Worm (Caenorhabditis elegans) whole organism, L1 larva: Measurements from ENCODE around the gene T05C1.5.

ENCODE experiments used
- F16B12.6 ChIP-seq: fragments of 150-350 bp; optimal IDR thresholded peaks from 2 replicates; lab custom pipeline; 2014; ENCODE audit warnings: missing biosample characterization, missing genetic modification characterization
- aha-1 ChIP-seq: fragments of 150-350 bp; optimal IDR thresholded peaks from 2 replicates; lab custom pipeline; 2014; ENCODE audit warnings: missing biosample characterization, missing genetic modification characterization
- alr-1 ChIP-seq: fragments of 200-800 bp; sonication (Bioruptor generic); optimal IDR thresholded peaks from 2 replicates; lab custom pipeline; 2018; ENCODE audit warnings: borderline replicate concordance, mild to moderate bottlenecking, missing genetic modification characterization, missing compliant biosample characterization
- blmp-1 ChIP-seq: fragments of 150-350 bp; optimal IDR thresholded peaks from 2 replicates; lab custom pipeline; 2014; ENCODE audit warnings: missing biosample characterization, missing genetic modification characterization
- ceh-82 ChIP-seq, 3 experiments: fragments of 150-350 bp in 1 of 3; sonication (generic microtip) in 2 of 3; optimal IDR thresholded peaks; 2 replicates each; lab custom pipeline; 2014 to 2017; ENCODE audit warnings: missing biosample characterization in 3 of 3, missing genetic modification characterization in 3 of 3
- ceh-88 ChIP-seq: fragments of 200-800 bp; sonication (Bioruptor generic); IDR thresholded peaks from 2 replicates; pipeline ENCODE4 v1.3.6; 2022; ENCODE audit warnings: missing genetic modification characterization, missing compliant biosample characterization
- dsc-1 ChIP-seq: sonication (generic microtip); optimal IDR thresholded peaks from 2 replicates; lab custom pipeline; 2016; ENCODE audit warnings: mild to moderate bottlenecking, missing genetic modification characterization, missing compliant biosample characterization
- efl-1 ChIP-seq, 4 experiments: fragments of 150-350 bp; optimal IDR thresholded peaks in 3 of 4; peaks in 1 of 4; 1 replicate in 1 of 4; 2 replicates in 3 of 4; lab custom pipeline; 2014; ENCODE audit warnings: missing biosample characterization in 2 of 4, missing genetic modification characterization in 2 of 4, missing genetic modification reagents in 2 of 4
- egl-13 ChIP-seq: sonication (generic microtip); optimal IDR thresholded peaks from 2 replicates; lab custom pipeline; 2016; ENCODE audit warnings: missing genotype, missing genetic modification reagents, missing genetic modification characterization, missing compliant biosample characterization
- egl-27 ChIP-seq, 2 experiments: fragments of 150-350 bp in 1 of 2; sonication (generic microtip); optimal IDR thresholded peaks; 3 replicates each; lab custom pipeline; 2017 to 2018; ENCODE audit warnings: missing biosample characterization in 2 of 2, missing genetic modification characterization in 2 of 2, missing genetic modification reagents in 2 of 2
- elt-2 ChIP-seq: sonication (generic microtip); optimal IDR thresholded peaks from 2 replicates; lab custom pipeline; 2016; ENCODE audit warnings: missing genetic modification characterization, mild to moderate bottlenecking, inconsistent platforms, missing compliant biosample characterization, missing genetic modification reagents
- elt-3 ChIP-seq, 6 experiments: fragments of 150-350 bp in 1 of 6; sonication (generic microtip); optimal IDR thresholded peaks; 2 replicates each; lab custom pipeline; 2017 to 2018; ENCODE audit warnings: missing biosample characterization in 6 of 6, missing genetic modification characterization in 6 of 6, inconsistent platforms in 1 of 6
- ets-5 ChIP-seq: fragments of 200-800 bp; sonication (Bioruptor generic); IDR thresholded peaks from 2 replicates; pipeline ENCODE4 v1.3.6; 2022; ENCODE audit warnings: missing genetic modification characterization, missing compliant biosample characterization
- fkh-10 ChIP-seq: sonication (generic microtip); optimal IDR thresholded peaks from 2 replicates; lab custom pipeline; 2017; ENCODE audit warnings: missing biosample characterization, missing genetic modification reagents, missing genetic modification characterization
- fkh-4 ChIP-seq: sonication (generic microtip); optimal IDR thresholded peaks from 2 replicates; lab custom pipeline; 2016; ENCODE audit warnings: missing compliant biosample characterization, missing genetic modification characterization, borderline replicate concordance
- fkh-8 ChIP-seq: sonication (generic microtip); optimal IDR thresholded peaks from 2 replicates; lab custom pipeline; 2016; ENCODE audit warnings: mild to moderate bottlenecking, missing genetic modification characterization, missing compliant biosample characterization
- hpl-2 ChIP-seq: fragments of 150-350 bp; optimal IDR thresholded peaks from 2 replicates; lab custom pipeline; 2014; ENCODE audit warnings: missing biosample characterization, missing genetic modification reagents, missing genetic modification characterization
- lin-13 ChIP-seq: fragments of 150-350 bp; optimal IDR thresholded peaks from 2 replicates; lab custom pipeline; 2014; ENCODE audit warnings: missing biosample characterization, missing genetic modification reagents, missing genetic modification characterization
- lin-14 ChIP-seq: fragments of 200-800 bp; sonication (Bioruptor generic); optimal IDR thresholded peaks from 2 replicates; lab custom pipeline; 2018; ENCODE audit warnings: mild to moderate bottlenecking, missing genetic modification characterization, moderate library complexity, missing compliant biosample characterization
- lin-35 ChIP-seq, 2 experiments: fragments of 150-350 bp; optimal IDR thresholded peaks; 2 replicates each; lab custom pipeline; 2014; ENCODE audit warnings: missing biosample characterization in 2 of 2, missing genetic modification characterization in 2 of 2, missing genetic modification reagents in 2 of 2
- lin-39 ChIP-seq: fragments of 150-350 bp; optimal IDR thresholded peaks from 2 replicates; lab custom pipeline; 2014; ENCODE audit warnings: missing biosample characterization, missing genetic modification reagents, missing genetic modification characterization
- lsy-2 ChIP-seq, 2 experiments: fragments of 150-350 bp; optimal IDR thresholded peaks; 2 replicates each; lab custom pipeline; 2014; ENCODE audit warnings: missing biosample characterization in 2 of 2, missing genetic modification characterization in 2 of 2
- mab-9 ChIP-seq: fragments of 200-800 bp; sonication (Bioruptor generic); IDR thresholded peaks from 2 replicates; pipeline ENCODE4 v1.3.6; 2022; ENCODE audit warnings: missing genetic modification reagents, missing genetic modification characterization, missing compliant biosample characterization
- mef-2 ChIP-seq: fragments of 150-350 bp; optimal IDR thresholded peaks from 2 replicates; lab custom pipeline; 2014; ENCODE audit warnings: missing biosample characterization, missing genetic modification characterization
- nhr-19 ChIP-seq: fragments of 200-800 bp; sonication (Bioruptor generic); conservative IDR thresholded peaks from 2 replicates; pipeline ENCODE4 v1.3.6; 2022; ENCODE audit warnings: missing genetic modification characterization, missing compliant biosample characterization
- nhr-20 ChIP-seq: sonication (generic microtip); optimal IDR thresholded peaks from 2 replicates; lab custom pipeline; 2016; ENCODE audit warnings: mild to moderate bottlenecking, missing genetic modification characterization, missing compliant biosample characterization
- nhr-237 ChIP-seq: fragments of 150-350 bp; optimal IDR thresholded peaks from 2 replicates; lab custom pipeline; 2014; ENCODE audit warnings: missing biosample characterization, missing genetic modification characterization
- nhr-71 ChIP-seq: sonication (generic microtip); optimal IDR thresholded peaks from 2 replicates; lab custom pipeline; 2016; ENCODE audit warnings: mild to moderate bottlenecking, missing genetic modification characterization, moderate library complexity, missing compliant biosample characterization
- nhr-76 ChIP-seq: sonication (generic microtip); optimal IDR thresholded peaks from 2 replicates; lab custom pipeline; 2017; ENCODE audit warnings: missing biosample characterization, missing genetic modification characterization
- nhr-77 ChIP-seq: fragments of 150-350 bp; optimal IDR thresholded peaks from 2 replicates; lab custom pipeline; 2014; ENCODE audit warnings: missing biosample characterization, missing genetic modification characterization
- nhr-84 ChIP-seq: sonication (generic microtip); optimal IDR thresholded peaks from 2 replicates; lab custom pipeline; 2017; ENCODE audit warnings: missing biosample characterization, missing genetic modification characterization
- nhr-85 ChIP-seq: sonication (generic microtip); peaks from one replicate; lab custom pipeline; 2016; ENCODE audit warnings: missing genetic modification characterization, inconsistent platforms, missing compliant biosample characterization
- rnt-1 ChIP-seq: sonication (generic microtip); optimal IDR thresholded peaks from 2 replicates; lab custom pipeline; 2016; ENCODE audit warnings: mild to moderate bottlenecking, missing genetic modification characterization, moderate library complexity, missing compliant biosample characterization
- skn-1 ChIP-seq: fragments of 150-350 bp; optimal IDR thresholded peaks from 2 replicates; lab custom pipeline; 2014; ENCODE audit warnings: missing biosample characterization, missing genetic modification characterization
- snu-23 ChIP-seq: sonication (generic microtip); optimal IDR thresholded peaks from 2 replicates; lab custom pipeline; 2016; ENCODE audit warnings: missing genetic modification characterization, missing compliant biosample characterization
- unc-62 ChIP-seq: fragments of 150-350 bp; optimal IDR thresholded peaks from 2 replicates; lab custom pipeline; 2014; ENCODE audit warnings: missing biosample characterization, missing genetic modification reagents, missing genetic modification characterization
- vab-15 ChIP-seq: sonication (generic microtip); optimal IDR thresholded peaks from 2 replicates; lab custom pipeline; 2017; ENCODE audit warnings: missing genotype, mild to moderate bottlenecking, missing genetic modification characterization, missing compliant biosample characterization
- zag-1 ChIP-seq: fragments of 150-350 bp; optimal IDR thresholded peaks from 2 replicates; lab custom pipeline; 2014; ENCODE audit warnings: missing biosample characterization, missing genetic modification characterization
- ztf-4 ChIP-seq: fragments of 150-350 bp; optimal IDR thresholded peaks from 2 replicates; lab custom pipeline; 2014; ENCODE audit warnings: missing biosample characterization, missing genetic modification characterization

Gene T05C1.5

ce11 chrII:4495844-4496243, 5.2 kb upstream of the T05C1.5 start:
- TF ChIP-seq aha-1 (tag; lab: Kevin White, UChicago) (no peak), ceh-88 (GFP tag; lab: Robert Waterston, UW) (no peak), elt-2 (peak; percentile 13), mab-9 (GFP tag; lab: Robert Waterston, UW) (no peak), F16B12.6 (tag; lab: Kevin White, UChicago) (no peak)

ce11 chrII:4494532-4494931, 3.9 kb upstream of the T05C1.5 start:
- TF ChIP-seq rnt-1 (tag; lab: Kevin White, UChicago) (peak; percentile 64), egl-27 (tag; optimal IDR thresholded peaks at IDR 0.05; lab: Kevin White, UChicago) (no peak), lin-14 (GFP tag; lab: Kevin White, UChicago) (peak; percentile 81), snu-23 (GFP tag; lab: Kevin White, UChicago) (peak; percentile 27), elt-3 (tag; optimal IDR thresholded peaks at IDR 0.05; lab: Kevin White, UChicago) (no peak), dsc-1 (tag; lab: Kevin White, UChicago) (no peak), mab-9 (GFP tag; lab: Robert Waterston, UW) (no peak), nhr-20 (peak; percentile 35), lin-13 (GFP tag; lab: Kevin White, UChicago) (peak; percentile 5), nhr-71 (tag; lab: Kevin White, UChicago) (peak; percentile 78), mef-2 (tag; lab: Kevin White, UChicago) (peak; percentile 52), lin-35 (GFP tag; optimal IDR thresholded peaks at IDR 0.05; lab: Kevin White, UChicago) (no peak), lsy-2 (tag; optimal IDR thresholded peaks at IDR 0.05; lab: Kevin White, UChicago) (peak; percentile 24 to 49), nhr-19 (GFP tag; lab: Robert Waterston, UW) (peak; percentile 29; the same call in 1 of the 2 replicates), zag-1 (tag; lab: Kevin White, UChicago) (no peak), lin-39 (peak; percentile 38), efl-1 (optimal IDR thresholded peaks at IDR 0.05; lab: Kevin White, UChicago) (peak in 1 of 2 experiments; percentile 13), efl-1 (GFP tag; optimal IDR thresholded peaks at IDR 0.05 in 1 of 2; lab: Kevin White, UChicago) (no peak)

- TF ChIP-seq egl-13 (tag; lab: Kevin White, UChicago) (no peak), fkh-10 (GFP tag; lab: Kevin White, UChicago) (no peak), unc-62 (GFP tag; lab: Kevin White, UChicago) (no peak), lsy-2 (tag; optimal IDR thresholded peaks at IDR 0.05; lab: Kevin White, UChicago) (no peak), elt-2 (no peak)
- TF ChIP-seq, all 84 proteins: peak for 0
Measured at ce11 chrII:4489288-4489687, 1.3 kb downstream of the T05C1.5 start, which contains the start of gene T05C1.3. TSS of gene T05C1.3 (minus strand) at chrII:4489388.

- no peak for TF ChIP-seq nhr-237 (tag; lab: Kevin White, UChicago)
- no peak for TF ChIP-seq blmp-1 (tag; lab: Kevin White, UChicago)
- TF ChIP-seq alr-1 (tag; lab: Kevin White, UChicago), result no peak
- no peak for TF ChIP-seq nhr-85
- no peak for TF ChIP-seq nhr-77 (tag; lab: Kevin White, UChicago)
- TF ChIP-seq fkh-8, result no peak
- no peak for TF ChIP-seq ceh-82 (tag; optimal IDR thresholded peaks at IDR 0.05; lab: Kevin White, UChicago)
- no peak for TF ChIP-seq hpl-2 (GFP tag; lab: Kevin White, UChicago)
- no peak for TF ChIP-seq ets-5 (GFP tag; lab: Robert Waterston, UW)
- no peak for TF ChIP-seq fkh-4
- no peak for TF ChIP-seq nhr-76 (tag; lab: Kevin White, UChicago)
- TF ChIP-seq vab-15 (tag; lab: Kevin White, UChicago), result no peak
- no peak for TF ChIP-seq nhr-84
- no peak for TF ChIP-seq ztf-4 (tag; lab: Kevin White, UChicago)
- no peak for TF ChIP-seq skn-1 (tag; lab: Kevin White, UChicago)
- TF ChIP-seq, all 84 proteins: peak for 0
Measured at ce11 chrII:4482021-4482420, 8.6 kb downstream of the T05C1.5 start, which contains the start of gene T05C1.2. TSS of gene T05C1.2 (minus strand) at chrII:4482121.
